Fruit fly (Drosophila melanogaster) whole organism, wandering third instar larva: ENCODE data around the gene CG7378.

Experiments
- Abd-B ChIP-seq: fragments of >200 bp; optimal IDR thresholded peaks from 2 replicates; lab custom pipeline; 2017; ENCODE audit warnings: missing biosample characterization, missing genetic modification characterization
- CG32264 ChIP-seq: fragments of 200-800 bp; sonication (Bioruptor generic); optimal IDR thresholded peaks from 2 replicates; lab custom pipeline; 2016; ENCODE audit warnings: missing biosample characterization, missing genetic modification characterization
- CG9705 ChIP-seq: fragments of 200-800 bp; sonication (Bioruptor generic); optimal IDR thresholded peaks from 2 replicates; lab custom pipeline; 2018; ENCODE audit warnings: missing biosample characterization, mild to moderate bottlenecking, missing genetic modification characterization
- CrebA ChIP-seq: fragments of 200-800 bp; sonication (Bioruptor generic); optimal IDR thresholded peaks from 2 replicates; lab custom pipeline; 2016; ENCODE audit warnings: missing biosample characterization, mild to moderate bottlenecking, missing genetic modification characterization, borderline replicate concordance
- Dfd ChIP-seq: fragments of >200 bp; optimal IDR thresholded peaks from 2 replicates; lab custom pipeline; 2017; ENCODE audit warnings: missing biosample characterization, missing genetic modification characterization
- Dif ChIP-seq: fragments of 200-275, 200-300 bp; sonication (Bioruptor generic); optimal IDR thresholded peaks from 2 replicates; lab custom pipeline; 2018; ENCODE audit warnings: missing biosample characterization, missing genetic modification characterization; ENCODE audit not compliant: partially characterized antibody
- HLH106 ChIP-seq: fragments of 200-800 bp; optimal IDR thresholded peaks from 3 replicates; lab custom pipeline; 2019; ENCODE audit warnings: missing biosample characterization, mild to moderate bottlenecking, missing genetic modification characterization, moderate library complexity
- Hnf4 ChIP-seq: fragments of 200-800 bp; sonication (Bioruptor generic); optimal IDR thresholded peaks from 2 replicates; lab custom pipeline; 2016; ENCODE audit warnings: missing biosample characterization, mild to moderate bottlenecking, missing genetic modification characterization
- Hr78 ChIP-seq: fragments of >200 bp; optimal IDR thresholded peaks from 2 replicates; lab custom pipeline; 2017; ENCODE audit warnings: missing biosample characterization, missing genetic modification characterization
- Hr83 ChIP-seq: fragments of 200-300 bp; sonication (Bioruptor generic); optimal IDR thresholded peaks from 2 replicates; lab custom pipeline; 2016; ENCODE audit warnings: missing biosample characterization, mild to moderate bottlenecking, missing genetic modification characterization, moderate library complexity; ENCODE audit not compliant: poor library complexity, severe bottlenecking
- Jra ChIP-seq: sonication (Bioruptor generic); optimal IDR thresholded peaks from 2 replicates; lab custom pipeline; 2016; ENCODE audit warnings: missing biosample characterization, missing genetic modification characterization
- Mio ChIP-seq: sonication (Bioruptor generic); optimal IDR thresholded peaks from 2 replicates; lab custom pipeline; 2016; ENCODE audit warnings: missing biosample characterization, missing genetic modification characterization
- Myc ChIP-seq: fragments of >200 bp; optimal IDR thresholded peaks from 2 replicates; lab custom pipeline; 2017
- N ChIP-seq: fragments of >200 bp; optimal IDR thresholded peaks from 2 replicates; lab custom pipeline; 2018; ENCODE audit warnings: missing biosample characterization, missing external identifiers, missing genetic modification characterization
- OdsH ChIP-seq: fragments of 200-800 bp; sonication (Bioruptor generic); optimal IDR thresholded peaks from 2 replicates; lab custom pipeline; 2016; ENCODE audit warnings: missing biosample characterization, mild to moderate bottlenecking, missing genetic modification characterization
- Rel ChIP-seq, 2 experiments: fragments of 200-800 bp; sonication (Bioruptor generic) in 1 of 2; optimal IDR thresholded peaks; 2 replicates in 1 of 2; 3 replicates in 1 of 2; lab custom pipeline; 2016 to 2019; ENCODE audit warnings: mild to moderate bottlenecking in 2 of 2, missing biosample characterization in 2 of 2, missing genetic modification characterization in 2 of 2, moderate library complexity in 1 of 2
- Sp1 ChIP-seq: fragments of 200-800 bp; sonication (Bioruptor generic); optimal IDR thresholded peaks from 3 replicates; lab custom pipeline; 2019; ENCODE audit warnings: missing biosample characterization, mild to moderate bottlenecking, missing genetic modification characterization, moderate library complexity
- Vsx2 ChIP-seq: fragments of 200-300, 225-300 bp; sonication (Bioruptor generic); optimal IDR thresholded peaks from 2 replicates; lab custom pipeline; 2018; ENCODE audit warnings: missing biosample characterization, missing genetic modification characterization; ENCODE audit not compliant: partially characterized antibody
- br ChIP-seq: fragments of 200-800 bp; sonication (Bioruptor generic); optimal IDR thresholded peaks from 2 replicates; lab custom pipeline; 2016; ENCODE audit warnings: missing biosample characterization, missing genetic modification characterization
- brk ChIP-seq: fragments of 200-800 bp; sonication (Bioruptor generic); optimal IDR thresholded peaks from 2 replicates; lab custom pipeline; 2016; ENCODE audit warnings: missing biosample characterization, mild to moderate bottlenecking, missing genetic modification characterization
- dl ChIP-seq, 2 experiments: fragments of 175-275, 200-275 bp in 1 of 2; fragments of 200-275 bp in 1 of 2; sonication (Bioruptor generic); optimal IDR thresholded peaks; lab custom pipeline; 2018; ENCODE audit warnings: mild to moderate bottlenecking in 2 of 2, missing biosample characterization in 2 of 2, missing genetic modification characterization in 2 of 2, moderate library complexity in 2 of 2; ENCODE audit not compliant: partially characterized antibody in 2 of 2, insufficient read depth in 1 of 2
- dmrt93B ChIP-seq: fragments of 200-800 bp; sonication (Bioruptor generic); optimal IDR thresholded peaks from 2 replicates; lab custom pipeline; 2018; ENCODE audit warnings: missing biosample characterization, mild to moderate bottlenecking, missing genetic modification characterization
- dsf ChIP-seq: sonication (Bioruptor generic); optimal IDR thresholded peaks from 2 replicates; lab custom pipeline; 2016; ENCODE audit warnings: missing biosample characterization, missing genetic modification characterization, borderline replicate concordance
- foxo ChIP-seq, 2 experiments: fragments of 200-800 bp; sonication (Bioruptor generic); optimal IDR thresholded peaks; 2 replicates in 1 of 2; 3 replicates in 1 of 2; lab custom pipeline; 2016 to 2017; ENCODE audit warnings: missing biosample characterization in 2 of 2, missing genetic modification characterization in 2 of 2
- fru ChIP-seq: fragments of 200-800 bp; sonication (Bioruptor generic); optimal IDR thresholded peaks from 3 replicates; lab custom pipeline; 2016; ENCODE audit warnings: missing biosample characterization, mild to moderate bottlenecking, missing genetic modification characterization
- h ChIP-seq: fragments of 200-800 bp; sonication (Bioruptor generic); optimal IDR thresholded peaks from 3 replicates; lab custom pipeline; 2016; ENCODE audit warnings: missing biosample characterization, mild to moderate bottlenecking, missing genetic modification characterization
- jim ChIP-seq: fragments of 175-275, 200-325 bp; sonication (Bioruptor generic); optimal IDR thresholded peaks from 2 replicates; lab custom pipeline; 2016; ENCODE audit warnings: missing biosample characterization, mild to moderate bottlenecking, missing genetic modification characterization
- lola ChIP-seq: fragments of >200 bp; optimal IDR thresholded peaks from 2 replicates; lab custom pipeline; 2017; ENCODE audit warnings: missing biosample characterization, missing genetic modification characterization
- pan ChIP-seq: fragments of >200 bp; optimal IDR thresholded peaks from 2 replicates; lab custom pipeline; 2017
- psq ChIP-seq: fragments of 200-800 bp; sonication (Bioruptor generic); optimal IDR thresholded peaks from 3 replicates; lab custom pipeline; 2017; ENCODE audit warnings: missing biosample characterization, mild to moderate bottlenecking, missing genetic modification characterization, moderate library complexity
- rgr ChIP-seq: fragments of 200-800 bp; sonication (Bioruptor generic); optimal IDR thresholded peaks from 3 replicates; lab custom pipeline; 2016; ENCODE audit warnings: missing biosample characterization, mild to moderate bottlenecking, missing genetic modification characterization
- sage ChIP-seq: fragments of 200-800 bp; sonication (Bioruptor generic); optimal IDR thresholded peaks from 2 replicates; lab custom pipeline; 2016; ENCODE audit warnings: missing biosample characterization, mild to moderate bottlenecking, missing genetic modification characterization
- sv ChIP-seq: fragments of 200-800 bp; sonication (Bioruptor generic); optimal IDR thresholded peaks from 3 replicates; lab custom pipeline; 2016; ENCODE audit warnings: missing biosample characterization, missing genetic modification characterization
- tai ChIP-seq: sonication (Bioruptor generic); optimal IDR thresholded peaks from 2 replicates; lab custom pipeline; 2016; ENCODE audit warnings: missing biosample characterization, missing genetic modification characterization
- usp ChIP-seq: fragments of >200 bp; optimal IDR thresholded peaks from 2 replicates; lab custom pipeline; 2017; ENCODE audit warnings: missing biosample characterization, missing genetic modification characterization
- woc ChIP-seq: sonication (Bioruptor generic); optimal IDR thresholded peaks from 2 replicates; lab custom pipeline; 2016; ENCODE audit warnings: missing biosample characterization, mild to moderate bottlenecking, missing genetic modification characterization

The CG7378 gene

dm6 chrX:18902800-18903199 lies 2.6 kb downstream of the CG7378 start:
- TF ChIP-seq h (GFP tag; lab: Kevin White, UChicago) (no peak), Hr78 (no peak), sage (GFP tag; lab: Kevin White, UChicago) (no peak), Vsx2 (GFP tag; lab: Kevin White, UChicago) (no peak), tai (GFP tag; lab: Kevin White, UChicago) (no peak), br (GFP tag; lab: Kevin White, UChicago) (no peak), N (no peak), CG9705 (GFP tag; lab: Kevin White, UChicago) (no peak), CrebA (GFP tag; lab: Kevin White, UChicago) (no peak), dmrt93B (no peak)
- TF ChIP-seq, all 38 proteins: peak for 0

DNA sequence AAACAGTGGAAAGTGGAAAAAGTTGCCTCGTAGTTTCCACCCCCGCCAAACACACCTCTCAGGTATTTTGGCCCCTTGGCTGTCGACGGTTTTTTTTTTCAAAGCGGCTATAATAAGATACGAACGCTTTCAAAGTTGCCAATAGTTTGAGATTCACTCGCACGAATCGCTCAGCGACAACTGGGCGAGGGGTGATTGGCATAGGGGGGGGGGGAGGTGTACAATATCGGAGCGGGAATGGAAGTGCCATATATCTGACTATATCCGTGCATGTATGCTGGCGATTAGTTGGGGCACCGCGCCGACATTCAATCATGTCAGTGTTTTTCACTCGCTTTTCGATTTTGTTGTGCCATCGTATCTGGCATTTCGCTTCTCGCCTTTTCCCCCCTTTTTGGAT lies 4.9 kb downstream of the CG7378 start:
- no peak for TF ChIP-seq Abd-B (GFP tag; lab: Kevin White, UChicago)
- no peak for TF ChIP-seq CrebA (GFP tag; lab: Kevin White, UChicago)
- TF ChIP-seq foxo (GFP tag; optimal IDR thresholded peaks at IDR 0.05; lab: Kevin White, UChicago), result no peak
- TF ChIP-seq dl (GFP tag; optimal IDR thresholded peaks at IDR 0.05; lab: Kevin White, UChicago; ENCODE audit: insufficient read depth in 1 of 2, partially characterized antibody in 2 of 2), result no peak
- TF ChIP-seq pan, result no peak
- TF ChIP-seq fru (GFP tag; lab: Kevin White, UChicago), result no peak
- no peak for TF ChIP-seq Vsx2 (GFP tag; lab: Kevin White, UChicago)
- no peak for TF ChIP-seq Hr78
- TF ChIP-seq CG32264 (GFP tag; lab: Kevin White, UChicago), result no peak
- TF ChIP-seq Sp1 (GFP tag; lab: Kevin White, UChicago), result no peak

dm6 chrX:18910827-18911226 lies 10.6 kb downstream of the CG7378 start:
- no peak for TF ChIP-seq OdsH (GFP tag; lab: Kevin White, UChicago)
- TF ChIP-seq Dfd (GFP tag; lab: Kevin White, UChicago), result no peak
- TF ChIP-seq jim (GFP tag; lab: Kevin White, UChicago), result no peak
- no peak for TF ChIP-seq Mio (GFP tag; lab: Kevin White, UChicago)
- no peak for TF ChIP-seq usp
- TF ChIP-seq Jra, result no peak
- TF ChIP-seq woc, result no peak
- no peak for TF ChIP-seq brk
- TF ChIP-seq sage (GFP tag; lab: Kevin White, UChicago), result no peak
- no peak for TF ChIP-seq CrebA (GFP tag; lab: Kevin White, UChicago)

dm6 chrX:18913359-18913758 lies 13.1 kb downstream of the CG7378 start:
- TF ChIP-seq Myc (no peak), dl (GFP tag; optimal IDR thresholded peaks at IDR 0.05; lab: Kevin White, UChicago; ENCODE audit: insufficient read depth in 1 of 2, partially characterized antibody in 2 of 2) (no peak), CG9705 (GFP tag; lab: Kevin White, UChicago) (no peak), usp (no peak), OdsH (GFP tag; lab: Kevin White, UChicago) (no peak), Hnf4 (no peak), Sp1 (GFP tag; lab: Kevin White, UChicago) (no peak)

dm6 chrX:18913764-18914163 lies 13.6 kb downstream of the CG7378 start:
- TF ChIP-seq Dfd (GFP tag; lab: Kevin White, UChicago) (peak; percentile 21), HLH106 (tag; lab: Kevin White, UChicago) (no peak), Rel (GFP tag; optimal IDR thresholded peaks at IDR 0.05; lab: Kevin White, UChicago) (no peak), Rel (tag; optimal IDR thresholded peaks at IDR 0.05; lab: Kevin White, UChicago) (peak; percentile 21)

- TF ChIP-seq sage (GFP tag; lab: Kevin White, UChicago) (no peak), pan (no peak), psq (peak; percentile 50), Vsx2 (GFP tag; lab: Kevin White, UChicago) (no peak), foxo (GFP tag; optimal IDR thresholded peaks at IDR 0.05; lab: Kevin White, UChicago) (peak in 1 of 2 experiments; percentile 40), Hr83 (no peak), br (GFP tag; lab: Kevin White, UChicago) (no peak), h (GFP tag; lab: Kevin White, UChicago) (peak; percentile 37), dmrt93B (peak; percentile 0), CrebA (GFP tag; lab: Kevin White, UChicago) (no peak), Dif (GFP tag; lab: Kevin White, UChicago) (no peak), OdsH (GFP tag; lab: Kevin White, UChicago) (peak; percentile 18), dl (GFP tag; optimal IDR thresholded peaks at IDR 0.05; lab: Kevin White, UChicago; ENCODE audit: insufficient read depth in 1 of 2, partially characterized antibody in 2 of 2) (no peak), fru (GFP tag; lab: Kevin White, UChicago) (peak; percentile 36), Abd-B (GFP tag; lab: Kevin White, UChicago) (no peak), Hr78 (no peak), dsf (no peak), rgr (GFP tag; lab: Kevin White, UChicago) (no peak), jim (GFP tag; lab: Kevin White, UChicago) (no peak), Mio (GFP tag; lab: Kevin White, UChicago) (no peak), sv (GFP tag; lab: Kevin White, UChicago) (no peak), Myc (no peak), Jra (no peak), HLH106 (tag; lab: Kevin White, UChicago) (peak; percentile 46), lola (GFP tag; lab: Kevin White, UChicago) (no peak), Rel (GFP tag; optimal IDR thresholded peaks at IDR 0.05; lab: Kevin White, UChicago) (no peak), Rel (tag; optimal IDR thresholded peaks at IDR 0.05; lab: Kevin White, UChicago) (no peak)
Observed at dm6 chrX:18914177-18914576, 14.0 kb downstream of the CG7378 start.
